Worm (Caenorhabditis elegans) whole organism, young adult: ENCODE results near the gene skp-1.

Source experiments
- B0035.1 ChIP-seq: sonication (generic microtip); optimal IDR thresholded peaks from 2 replicates; lab custom pipeline; 2016; ENCODE audit warnings: missing genetic modification characterization, mild to moderate bottlenecking, missing compliant biosample characterization, missing genotype, missing genetic modification reagents
- F49E8.2 ChIP-seq: sonication (generic microtip); optimal IDR thresholded peaks from 3 replicates; lab custom pipeline; 2017; ENCODE audit warnings: missing genetic modification characterization, mild to moderate bottlenecking, missing compliant biosample characterization, antibody characterized with exemption, moderate library complexity; ENCODE audit not compliant: insufficient read depth
- mcd-1 ChIP-seq: fragments of 200-800 bp; sonication (Bioruptor generic); IDR thresholded peaks from 2 replicates; pipeline ENCODE4 v1.3.6; 2022; ENCODE audit warnings: missing genetic modification reagents, missing genetic modification characterization, missing compliant biosample characterization
- nhr-27 ChIP-seq: fragments of 200-800 bp; sonication (Bioruptor generic); optimal IDR thresholded peaks from 2 replicates; lab custom pipeline; 2018; ENCODE audit warnings: mild to moderate bottlenecking, missing genetic modification characterization, moderate library complexity, missing compliant biosample characterization
- nhr-80 ChIP-seq: sonication (generic microtip); optimal IDR thresholded peaks from 2 replicates; lab custom pipeline; 2016; ENCODE audit warnings: missing genetic modification characterization, missing compliant biosample characterization
- sdz-38 ChIP-seq: sonication (generic microtip); optimal IDR thresholded peaks from 2 replicates; lab custom pipeline; 2016; ENCODE audit warnings: missing genotype, missing genetic modification characterization, missing compliant biosample characterization
- unc-130 ChIP-seq: sonication (generic microtip); optimal IDR thresholded peaks from 2 replicates; lab custom pipeline; 2016; ENCODE audit warnings: missing genetic modification reagents, missing genetic modification characterization, missing compliant biosample characterization
- ztf-18 ChIP-seq: sonication (generic microtip); optimal IDR thresholded peaks from 2 replicates; lab custom pipeline; 2016; ENCODE audit warnings: missing genotype, mild to moderate bottlenecking, missing genetic modification characterization, missing compliant biosample characterization
- ztf-28 ChIP-seq: fragments of 200-800 bp; sonication (Bioruptor generic); IDR thresholded peaks from 2 replicates; pipeline ENCODE4 v1.3.6; 2022; ENCODE audit warnings: missing genetic modification reagents, missing genetic modification characterization, missing compliant biosample characterization

skp-1 gene

ce11 chrV:11697482-11697881 is 52.2 kb downstream of the skp-1 start:
- TF ChIP-seq sdz-38 (tag; lab: Kevin White, UChicago) (no peak), F49E8.2 (tag; lab: Kevin White, UChicago) (no peak), nhr-27 (tag; lab: Kevin White, UChicago) (no peak), mcd-1 (GFP tag; lab: Robert Waterston, UW) (no peak), nhr-80 (tag; lab: Kevin White, UChicago) (no peak), ztf-18 (tag; lab: Kevin White, UChicago) (no peak), ztf-28 (GFP tag; lab: Robert Waterston, UW) (no peak), B0035.1 (tag; lab: Kevin White, UChicago) (no peak), unc-130 (GFP tag; lab: Kevin White, UChicago) (no peak)
